Worm (Caenorhabditis elegans) whole organism, midembryonic: ENCODE data around the gene clc-1.

Source experiments
- T22C8.4 ChIP-seq: fragments of 200-800 bp; sonication (Bioruptor generic); IDR thresholded peaks from 2 replicates; pipeline ENCODE4 v1.3.6; 2022; ENCODE audit warnings: missing genetic modification characterization, missing compliant biosample characterization
- cog-1 ChIP-seq: sonication (generic microtip); optimal IDR thresholded peaks from 2 replicates; lab custom pipeline; 2016; ENCODE audit warnings: missing genetic modification characterization, missing compliant biosample characterization
- flt-1 ChIP-seq: fragments of 200-800 bp; sonication (Bioruptor generic); IDR thresholded peaks from 2 replicates; pipeline ENCODE4 v1.3.6; 2022; ENCODE audit warnings: missing genetic modification characterization, missing compliant biosample characterization
- klf-2 ChIP-seq: fragments of 200-800 bp; sonication (Bioruptor generic); conservative IDR thresholded peaks from 2 replicates; pipeline ENCODE4 v1.3.6; 2022; ENCODE audit warnings: missing genetic modification reagents, missing genetic modification characterization, missing compliant biosample characterization
- med-1 ChIP-seq: sonication (generic microtip); optimal IDR thresholded peaks from 2 replicates; lab custom pipeline; 2017; ENCODE audit warnings: missing genetic modification characterization, mild to moderate bottlenecking, missing compliant biosample characterization, antibody characterized with exemption, missing genetic modification reagents; ENCODE audit not compliant: insufficient read depth
- ref-1 ChIP-seq: fragments of 200-800 bp; sonication (Bioruptor generic); conservative IDR thresholded peaks from 2 replicates; pipeline ENCODE4 v1.3.6; 2022; ENCODE audit warnings: missing genetic modification reagents, missing genetic modification characterization, missing compliant biosample characterization
- tab-1 ChIP-seq: fragments of 200-800 bp; sonication (Bioruptor generic); IDR thresholded peaks from 2 replicates; pipeline ENCODE4 v1.3.6; 2022; ENCODE audit warnings: missing genetic modification characterization, missing compliant biosample characterization
- ztf-23 ChIP-seq: fragments of 200-800 bp; sonication (Bioruptor generic); IDR thresholded peaks from 2 replicates; pipeline ENCODE4 v1.3.6; 2022; ENCODE audit warnings: missing genetic modification reagents, missing genetic modification characterization, missing compliant biosample characterization
- ztf-29 ChIP-seq: fragments of 200-800 bp; sonication (Bioruptor generic); IDR thresholded peaks from 2 replicates; pipeline ENCODE4 v1.3.6; 2022; ENCODE audit warnings: missing genetic modification reagents, missing genetic modification characterization, missing compliant biosample characterization

The clc-1 gene

DNA sequence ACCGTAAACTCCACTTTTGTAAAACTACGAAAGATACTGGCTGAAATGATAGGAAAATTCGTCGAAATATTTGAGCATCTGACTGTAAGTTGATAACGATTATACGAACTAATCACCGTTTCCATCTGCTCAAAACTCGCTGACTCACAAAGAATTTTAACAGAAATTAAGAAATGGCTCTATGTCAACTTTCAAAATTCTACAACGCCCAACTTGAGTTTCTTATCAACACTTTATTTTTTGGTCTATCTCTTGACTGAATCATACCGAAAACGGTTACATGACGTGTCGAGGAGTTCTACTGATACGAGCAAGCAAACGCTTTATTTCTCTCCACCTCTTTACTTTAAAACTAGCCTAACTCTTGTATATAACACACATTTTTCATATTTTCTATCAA lies at the start of gene clc-1:
Gene clc-1 (plus strand): TSS at position 264 of the 400 bp plus-strand sequence.
- no peak for TF ChIP-seq tab-1 (GFP tag; lab: Robert Waterston, UW)
- TF ChIP-seq ref-1 = no peak
- TF ChIP-seq klf-2 = no peak
- TF ChIP-seq ztf-29 (GFP tag; lab: Robert Waterston, UW) = no peak
- no peak for TF ChIP-seq cog-1 (tag; lab: Kevin White, UChicago)
- TF ChIP-seq flt-1 = no peak
- TF ChIP-seq T22C8.4 (GFP tag; lab: Robert Waterston, UW) = no peak
- no peak for TF ChIP-seq ztf-23 (GFP tag; lab: Robert Waterston, UW)
- no peak for TF ChIP-seq med-1 (GFP tag; lab: Kevin White, UChicago)

DNA sequence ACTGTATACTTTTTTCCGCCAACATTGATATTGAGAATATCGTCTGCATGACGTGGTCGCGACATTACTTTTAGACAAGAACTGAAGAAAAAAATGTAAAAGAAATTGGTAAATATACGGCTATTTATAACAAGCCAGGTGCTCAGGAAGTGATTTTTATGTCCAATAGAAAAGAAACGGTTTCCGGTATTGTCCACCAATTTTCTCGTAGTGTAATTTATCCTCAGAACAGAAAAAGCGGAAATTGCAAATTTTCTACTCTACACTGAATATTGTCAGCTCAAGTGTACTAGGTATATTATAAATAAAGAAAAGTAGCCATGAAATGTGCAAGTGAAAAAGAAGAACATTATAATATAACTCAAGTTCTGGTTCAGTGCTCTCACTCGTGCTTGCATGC lies 48.1 kb upstream of the clc-1 start, which contains the start of gene F59F3.6:
Gene F59F3.6 (minus strand): TSS at position 101 of the 400 bp plus-strand sequence.
- TF ChIP-seq cog-1 (tag; lab: Kevin White, UChicago) (no peak), T22C8.4 (GFP tag; lab: Robert Waterston, UW) (no peak), flt-1 (no peak)

DNA sequence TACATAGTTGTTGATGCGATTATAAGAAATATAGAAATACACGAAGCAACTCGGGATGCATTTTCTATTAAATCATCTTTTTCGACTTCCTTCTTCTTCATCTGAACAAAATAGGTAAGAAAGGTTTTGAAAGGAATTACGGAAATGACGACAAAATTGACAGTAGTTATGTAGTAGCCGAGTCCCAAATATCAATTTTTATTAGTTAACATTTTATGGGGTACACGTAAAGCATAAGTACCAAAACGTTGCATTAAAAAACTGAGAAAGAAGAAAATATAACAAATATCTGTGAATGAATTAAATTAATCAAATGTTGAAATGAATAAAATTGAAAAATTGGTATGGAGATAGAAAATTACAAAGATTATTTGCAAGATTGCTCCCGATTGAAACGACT lies 45.5 kb upstream of the clc-1 start, which contains the start of gene col-177:
Gene col-177 (minus strand): TSS at position 101 of the 400 bp plus-strand sequence.
- no peak for TF ChIP-seq ztf-29 (GFP tag; lab: Robert Waterston, UW)

DNA sequence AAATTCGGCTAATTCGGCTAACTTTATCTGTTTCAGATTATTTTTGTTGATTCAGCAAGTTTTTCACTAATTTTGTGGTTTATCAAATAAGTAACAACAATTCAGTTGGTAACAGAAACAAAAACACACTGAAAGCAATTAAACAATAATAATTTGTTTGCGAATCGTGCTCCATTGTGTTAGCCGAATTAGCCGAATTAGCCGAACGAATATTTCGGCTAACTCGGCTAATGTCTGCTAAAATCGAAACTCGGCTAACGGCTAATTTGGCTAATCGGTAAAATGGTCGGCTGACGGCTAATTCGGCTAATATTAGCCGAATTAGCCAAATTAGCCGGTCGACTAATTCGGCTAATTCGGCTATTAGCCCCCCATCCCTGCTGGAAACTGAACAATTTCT lies 43.5 kb upstream of the clc-1 start:
- no peak for TF ChIP-seq T22C8.4 (GFP tag; lab: Robert Waterston, UW)
- no peak for TF ChIP-seq klf-2
- TF ChIP-seq cog-1 (tag; lab: Kevin White, UChicago) = no peak
- no peak for TF ChIP-seq flt-1
- TF ChIP-seq ref-1 = no peak
- no peak for TF ChIP-seq med-1 (GFP tag; lab: Kevin White, UChicago)
- no peak for TF ChIP-seq ztf-29 (GFP tag; lab: Robert Waterston, UW)
- no peak for TF ChIP-seq tab-1 (GFP tag; lab: Robert Waterston, UW)
- TF ChIP-seq ztf-23 (GFP tag; lab: Robert Waterston, UW) = no peak

DNA sequence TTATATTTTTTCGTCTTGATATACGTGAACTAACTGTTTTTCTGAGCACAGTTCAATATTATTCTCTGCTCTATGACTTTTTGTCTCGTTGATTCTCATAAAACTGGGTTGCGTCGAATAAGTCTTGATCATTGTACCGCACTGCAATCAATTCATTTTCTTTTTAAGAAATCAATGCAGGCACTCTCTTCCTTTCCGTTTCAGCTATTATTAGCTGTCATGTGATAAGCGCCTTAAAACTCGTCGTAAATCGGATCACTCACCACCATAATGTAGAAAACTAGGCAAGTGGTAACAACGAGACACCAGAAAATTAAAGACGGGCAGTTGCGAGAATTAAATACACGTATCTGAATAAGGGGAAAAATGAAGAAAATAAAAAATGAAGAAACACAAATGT lies 39.9 kb upstream of the clc-1 start:
- no peak for TF ChIP-seq ztf-29 (GFP tag; lab: Robert Waterston, UW)
- no peak for TF ChIP-seq ztf-23 (GFP tag; lab: Robert Waterston, UW)
- no peak for TF ChIP-seq ref-1
- TF ChIP-seq med-1 (GFP tag; lab: Kevin White, UChicago) = no peak
- no peak for TF ChIP-seq flt-1
- TF ChIP-seq klf-2 = no peak
- no peak for TF ChIP-seq cog-1 (tag; lab: Kevin White, UChicago)
- TF ChIP-seq tab-1 (GFP tag; lab: Robert Waterston, UW) = no peak
- TF ChIP-seq T22C8.4 (GFP tag; lab: Robert Waterston, UW) = no peak

DNA sequence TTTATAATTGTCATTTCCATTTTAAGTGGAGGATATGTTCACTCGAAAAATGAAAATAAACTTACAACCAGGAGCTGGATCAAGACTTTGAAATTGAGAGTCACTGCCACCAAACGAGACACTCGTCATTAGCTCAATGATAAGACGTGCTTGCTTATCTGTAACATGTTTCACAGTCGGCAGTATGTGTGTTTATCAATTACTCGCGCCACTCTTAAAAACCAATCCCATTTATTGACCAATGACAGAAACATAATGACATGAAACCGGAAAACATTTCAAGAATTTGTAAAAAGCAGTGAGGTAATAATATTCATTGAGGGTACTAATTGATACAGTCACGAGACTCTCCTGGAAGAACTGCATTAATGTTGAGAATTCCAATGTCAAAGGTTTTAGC lies 39.2 kb upstream of the clc-1 start, which contains the start of gene del-5:
Gene del-5 (minus strand): TSS at position 130 of the 400 bp plus-strand sequence.
- TF ChIP-seq cog-1 (tag; lab: Kevin White, UChicago) = no peak
- no peak for TF ChIP-seq ztf-23 (GFP tag; lab: Robert Waterston, UW)
- TF ChIP-seq flt-1 = no peak
- TF ChIP-seq ref-1 = no peak
- no peak for TF ChIP-seq med-1 (GFP tag; lab: Kevin White, UChicago)
- TF ChIP-seq klf-2 = no peak
- TF ChIP-seq ztf-29 (GFP tag; lab: Robert Waterston, UW) = no peak
- TF ChIP-seq tab-1 (GFP tag; lab: Robert Waterston, UW) = no peak
- no peak for TF ChIP-seq T22C8.4 (GFP tag; lab: Robert Waterston, UW)

DNA sequence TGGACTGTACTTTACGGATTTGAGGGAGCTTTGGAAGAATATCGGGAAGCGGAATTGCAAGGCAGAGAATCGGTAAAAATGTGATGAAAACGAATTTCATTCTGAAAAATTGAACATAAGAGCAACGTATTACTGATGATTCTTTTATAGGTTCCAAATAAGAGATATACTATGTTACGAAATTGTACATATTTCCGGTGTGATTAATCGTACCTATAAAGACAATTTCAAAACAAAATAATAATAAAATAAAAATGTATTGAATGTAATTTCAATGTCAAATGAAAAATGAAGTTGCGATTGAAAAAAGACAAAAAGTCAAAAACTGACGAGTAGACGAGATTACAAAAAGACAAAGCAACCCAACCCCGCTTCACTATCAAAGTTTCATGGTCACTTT lies 38.3 kb upstream of the clc-1 start, which contains the start of gene ttr-31:
Gene ttr-31 (minus strand): TSS at position 101 of the 400 bp plus-strand sequence.
- TF ChIP-seq klf-2 = no peak
- TF ChIP-seq cog-1 (tag; lab: Kevin White, UChicago) = no peak
- TF ChIP-seq T22C8.4 (GFP tag; lab: Robert Waterston, UW) = no peak
- no peak for TF ChIP-seq tab-1 (GFP tag; lab: Robert Waterston, UW)
- TF ChIP-seq ztf-23 (GFP tag; lab: Robert Waterston, UW) = no peak
- TF ChIP-seq ref-1 = no peak
- TF ChIP-seq flt-1 = no peak
- no peak for TF ChIP-seq med-1 (GFP tag; lab: Kevin White, UChicago)
- TF ChIP-seq ztf-29 (GFP tag; lab: Robert Waterston, UW) = no peak

DNA sequence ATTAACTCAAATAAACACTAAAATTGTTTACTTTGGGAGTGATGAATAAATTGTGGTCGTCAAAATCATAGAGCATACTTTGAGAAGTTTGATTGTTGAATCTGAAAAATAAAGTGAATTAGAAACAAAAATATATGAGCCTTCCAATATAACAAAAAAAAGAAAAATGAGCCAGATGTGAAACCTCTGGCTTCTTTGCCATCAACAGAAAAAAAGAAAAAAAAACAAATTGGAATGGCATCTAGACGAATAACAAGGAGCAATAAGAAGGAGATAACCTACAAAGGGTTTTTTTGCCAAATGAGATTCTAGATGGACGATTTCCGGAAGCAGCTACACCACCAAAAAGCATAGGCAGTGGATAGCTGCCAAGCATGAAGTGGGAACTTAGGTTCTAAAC lies 36.7 kb upstream of the clc-1 start, which contains the start of gene F58A3.4:
Gene F58A3.4 (minus strand): TSS at position 101 of the 400 bp plus-strand sequence.
- TF ChIP-seq ztf-23 (GFP tag; lab: Robert Waterston, UW) (no peak), T22C8.4 (GFP tag; lab: Robert Waterston, UW) (no peak), flt-1 (no peak), tab-1 (GFP tag; lab: Robert Waterston, UW) (no peak), cog-1 (tag; lab: Kevin White, UChicago) (no peak)

DNA sequence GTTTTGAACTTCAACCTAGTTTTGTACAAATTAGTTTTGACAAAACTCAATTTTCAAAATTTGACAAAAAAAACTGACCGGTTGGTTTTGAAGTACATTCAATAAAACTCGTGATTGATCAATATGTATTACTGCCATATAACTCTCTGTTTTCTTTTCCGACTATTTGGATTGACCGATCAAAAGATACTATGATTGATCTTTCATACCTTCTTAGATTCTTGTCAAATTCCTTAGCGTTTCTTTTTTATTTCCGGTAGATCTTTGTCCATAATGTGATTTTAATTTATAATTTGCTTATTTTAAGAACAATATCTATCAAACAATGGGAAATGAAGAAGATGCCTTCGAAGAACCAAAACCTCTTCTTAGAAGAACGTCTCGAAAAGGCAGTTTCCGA lies 34.9 kb upstream of the clc-1 start, which contains the start of gene F58A3.3:
Gene F58A3.3 (plus strand): TSS at position 301 of the 400 bp plus-strand sequence.
- TF ChIP-seq T22C8.4 (GFP tag; lab: Robert Waterston, UW) (no peak), ztf-23 (GFP tag; lab: Robert Waterston, UW) (no peak), med-1 (GFP tag; lab: Kevin White, UChicago) (no peak)

DNA sequence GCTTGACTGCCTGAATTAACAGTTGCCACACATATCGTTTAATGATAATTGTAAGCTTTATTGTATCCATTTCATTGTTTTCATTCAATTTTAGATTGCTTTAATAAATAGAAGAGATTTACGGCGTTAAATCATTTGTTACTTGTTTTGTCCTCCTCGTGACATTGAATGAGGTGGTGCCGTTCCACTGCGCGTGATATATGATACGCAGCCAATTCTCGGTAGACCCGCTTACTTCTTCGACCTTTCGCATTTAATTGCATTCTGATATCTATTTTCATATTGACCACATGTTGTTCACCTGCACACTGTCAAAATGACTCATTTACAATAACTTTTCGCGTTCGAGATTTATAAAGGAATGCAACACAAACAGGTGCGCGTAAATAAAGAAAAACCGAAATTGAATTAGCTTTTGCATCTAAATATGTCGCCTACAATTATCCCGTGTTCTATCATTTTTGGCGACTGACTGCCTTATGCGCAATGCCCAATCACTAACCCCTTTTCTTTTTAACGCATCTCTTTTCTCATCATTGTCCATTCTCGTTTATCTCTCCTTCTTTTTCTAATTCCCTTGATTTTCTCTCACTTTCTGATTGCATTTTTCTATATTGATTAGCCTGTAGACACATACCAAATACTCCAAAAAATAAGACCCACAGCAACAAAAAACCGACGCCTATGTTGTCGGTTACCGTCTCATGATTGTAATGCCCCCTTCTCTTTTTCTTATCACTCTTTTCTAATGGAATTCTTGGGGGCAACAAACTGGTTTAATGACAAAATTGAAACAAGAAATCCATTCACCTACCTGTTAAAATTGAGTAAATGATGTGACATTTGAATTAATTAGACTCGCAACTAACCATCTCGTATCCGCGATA lies 32.6 kb upstream of the clc-1 start:
- TF ChIP-seq ref-1 = no peak
- TF ChIP-seq klf-2 = no peak
- no peak for TF ChIP-seq T22C8.4 (GFP tag; lab: Robert Waterston, UW)
- no peak for TF ChIP-seq tab-1 (GFP tag; lab: Robert Waterston, UW)
- TF ChIP-seq ztf-23 (GFP tag; lab: Robert Waterston, UW) = no peak
- TF ChIP-seq ztf-29 (GFP tag; lab: Robert Waterston, UW) = no peak
- no peak for TF ChIP-seq cog-1 (tag; lab: Kevin White, UChicago)
- no peak for TF ChIP-seq med-1 (GFP tag; lab: Kevin White, UChicago)
- no peak for TF ChIP-seq flt-1
